Worm (Caenorhabditis elegans): ENCODE data around the gene aqp-10.
A peak's percentile ranks its signal among the peaks of the same experiment; 100 is the strongest.

aqp-10 gene

ce11 chrII:9797664-9798063 is 28.0 kb upstream of the aqp-10 start, which contains the start of gene cyp-13A4:
Gene cyp-13A4 (minus strand): TSS chrII:9797740.
- TF ChIP-seq R02D3.7 (tag; optimal IDR thresholded peaks at IDR 0.05) (no peak), fkh-10 (GFP tag; optimal IDR thresholded peaks at IDR 0.05) (no peak), eor-1 (tag; optimal IDR thresholded peaks at IDR 0.05) (no peak), nfya-1 (tag; optimal IDR thresholded peaks at IDR 0.05; ENCODE audit: insufficient read depth) (no peak), nhr-28 (tag; optimal IDR thresholded peaks at IDR 0.05) (no peak), egl-27 (tag; optimal IDR thresholded peaks at IDR 0.05) (no peak), elt-2 (tag; optimal IDR thresholded peaks at IDR 0.05) (peak; percentile 18), ceh-16 (tag; optimal IDR thresholded peaks at IDR 0.05) (no peak), pqm-1 (tag; optimal IDR thresholded peaks at IDR 0.05) (peak; percentile 36), aly-2 (tag; optimal IDR thresholded peaks at IDR 0.05) (no peak)

ce11 chrII:9793197-9793596 is 23.6 kb upstream of the aqp-10 start, which contains the start of gene cyp-13A3:
Gene cyp-13A3 (minus strand): TSS chrII:9793297.
- TF ChIP-seq nhr-28 (tag; optimal IDR thresholded peaks at IDR 0.05) (no peak), lin-15B (tag; optimal IDR thresholded peaks at IDR 0.05) (no peak), mml-1 (tag; optimal IDR thresholded peaks at IDR 0.05) (no peak)

ce11 chrII:9791185-9791584 is 21.5 kb upstream of the aqp-10 start:
- TF ChIP-seq elt-3 (tag; optimal IDR thresholded peaks at IDR 0.05): no peak
- TF ChIP-seq unc-39 (tag; optimal IDR thresholded peaks at IDR 0.05): no peak
- TF ChIP-seq zag-1 (tag; optimal IDR thresholded peaks at IDR 0.05): no peak
- no peak for TF ChIP-seq ZK546.5 (tag; optimal IDR thresholded peaks at IDR 0.05)
- TF ChIP-seq nhr-67 (tag; optimal IDR thresholded peaks at IDR 0.05): no peak
- TF ChIP-seq lsy-12 (tag; optimal IDR thresholded peaks at IDR 0.05): no peak
- TF ChIP-seq egl-27 (tag; optimal IDR thresholded peaks at IDR 0.05): no peak
- TF ChIP-seq jun-1 (tag; optimal IDR thresholded peaks at IDR 0.05): peak; percentile 84
- TF ChIP-seq ceh-82 (tag; optimal IDR thresholded peaks at IDR 0.05): no peak
- no peak for TF ChIP-seq nhr-11 (tag; optimal IDR thresholded peaks at IDR 0.05)
- TF ChIP-seq pha-4 (tag; optimal IDR thresholded peaks at IDR 0.05): peak; percentile 28
- peak; percentile 98 for TF ChIP-seq pqm-1 (tag; optimal IDR thresholded peaks at IDR 0.05)
- no peak for TF ChIP-seq nhr-28 (tag; optimal IDR thresholded peaks at IDR 0.05)
- TF ChIP-seq nhr-25 (tag; optimal IDR thresholded peaks at IDR 0.05): no peak
- no peak for TF ChIP-seq eor-1 (tag; optimal IDR thresholded peaks at IDR 0.05)
- TF ChIP-seq nhr-23 (tag; optimal IDR thresholded peaks at IDR 0.05): peak; percentile 39
- TF ChIP-seq elt-2 (tag; optimal IDR thresholded peaks at IDR 0.05): peak; percentile 97
- peak; percentile 35 for TF ChIP-seq nhr-43 (tag; optimal IDR thresholded peaks at IDR 0.05; ENCODE audit: poor library complexity, severe bottlenecking)

ce11 chrII:9787395-9788152 is 17.9 kb upstream of the aqp-10 start, which contains the start of gene cyp-13A2:
Gene cyp-13A2 (minus strand): TSS chrII:9787629.
- TF ChIP-seq pqm-1 (tag; optimal IDR thresholded peaks at IDR 0.05) (peak; percentile 71), skn-1 (tag; optimal IDR thresholded peaks at IDR 0.05) (no peak), tbx-2 (tag; optimal IDR thresholded peaks at IDR 0.05) (no peak), mdl-1 (tag; optimal IDR thresholded peaks at IDR 0.05) (no peak), aly-2 (tag; optimal IDR thresholded peaks at IDR 0.05) (no peak), elt-3 (tag; optimal IDR thresholded peaks at IDR 0.05) (no peak), ZK546.5 (tag; optimal IDR thresholded peaks at IDR 0.05) (no peak), egl-27 (tag; optimal IDR thresholded peaks at IDR 0.05) (no peak), R02D3.7 (tag; optimal IDR thresholded peaks at IDR 0.05) (no peak), ztf-11 (tag; optimal IDR thresholded peaks at IDR 0.05) (no peak), daf-12 (tag; optimal IDR thresholded peaks at IDR 0.05) (no peak), snpc-4 (tag; optimal IDR thresholded peaks at IDR 0.05) (peak; percentile 96), pha-4 (tag; optimal IDR thresholded peaks at IDR 0.05) (peak; percentile 73), ceh-82 (tag; optimal IDR thresholded peaks at IDR 0.05) (no peak), zag-1 (tag; optimal IDR thresholded peaks at IDR 0.05) (no peak), egl-5 (tag; optimal IDR thresholded peaks at IDR 0.05) (no peak), nhr-43 (tag; optimal IDR thresholded peaks at IDR 0.05; ENCODE audit: poor library complexity, severe bottlenecking) (peak; percentile 32), unc-39 (tag; optimal IDR thresholded peaks at IDR 0.05) (no peak), fkh-2 (tag; optimal IDR thresholded peaks at IDR 0.05) (no peak), ama-1 (optimal IDR thresholded peaks at IDR 0.05) (no peak), nhr-237 (tag; optimal IDR thresholded peaks at IDR 0.05) (no peak), lin-15B (tag; optimal IDR thresholded peaks at IDR 0.05) (peak; percentile 11), ztf-4 (tag; optimal IDR thresholded peaks at IDR 0.05) (no peak), ceh-28 (tag; optimal IDR thresholded peaks at IDR 0.05) (peak; percentile 5), elt-2 (tag; optimal IDR thresholded peaks at IDR 0.05) (peak; percentile 87), lin-39 (tag; optimal IDR thresholded peaks at IDR 0.05) (no peak), mml-1 (tag; optimal IDR thresholded peaks at IDR 0.05) (no peak), fos-1 (tag; optimal IDR thresholded peaks at IDR 0.05) (no peak), sea-2 (GFP tag; optimal IDR thresholded peaks at IDR 0.05) (no peak), fkh-10 (GFP tag; optimal IDR thresholded peaks at IDR 0.05) (no peak), hmg-11 (tag; optimal IDR thresholded peaks at IDR 0.05) (no peak), nhr-28 (tag; optimal IDR thresholded peaks at IDR 0.05) (no peak), ceh-9 (tag; optimal IDR thresholded peaks at IDR 0.05) (no peak), ceh-16 (tag; optimal IDR thresholded peaks at IDR 0.05) (no peak), nhr-67 (tag; optimal IDR thresholded peaks at IDR 0.05) (no peak), nfya-1 (tag; optimal IDR thresholded peaks at IDR 0.05; ENCODE audit: insufficient read depth) (peak; percentile 31), lsy-12 (tag; optimal IDR thresholded peaks at IDR 0.05) (peak; percentile 38), nhr-25 (tag; optimal IDR thresholded peaks at IDR 0.05) (peak; percentile 92), eor-1 (tag; optimal IDR thresholded peaks at IDR 0.05) (no peak)

Measured in whole organism, L3 larva.